Worm (Caenorhabditis elegans) whole organism, young adult: ENCODE results near the gene snrp-200.
A peak's percentile ranks its signal among the peaks of the same experiment; 100 is the strongest.

Experiments
- B0035.1 ChIP-seq: sonication (generic microtip); optimal IDR thresholded peaks from 2 replicates; lab custom pipeline; 2016; ENCODE audit warnings: missing genetic modification characterization, mild to moderate bottlenecking, missing compliant biosample characterization, missing genotype, missing genetic modification reagents
- B0261.1 ChIP-seq: sonication (generic microtip); optimal IDR thresholded peaks from 2 replicates; lab custom pipeline; 2016; ENCODE audit warnings: mild to moderate bottlenecking, missing genetic modification characterization, moderate library complexity, missing compliant biosample characterization
- B0336.3 ChIP-seq: fragments of 200-800 bp; sonication (Bioruptor generic); IDR thresholded peaks from 2 replicates; pipeline ENCODE4 v1.3.6; 2022; ENCODE audit warnings: missing genetic modification characterization, missing compliant biosample characterization
- C17E4.6 ChIP-seq: fragments of 200-800 bp; sonication (Bioruptor generic); IDR thresholded peaks from 2 replicates; pipeline ENCODE4 v1.3.6; 2022; ENCODE audit warnings: missing genetic modification reagents, missing genetic modification characterization, missing compliant biosample characterization
- F39B2.1 ChIP-seq: fragments of 200-800 bp; sonication (Bioruptor generic); IDR thresholded peaks from 2 replicates; pipeline ENCODE4 v1.3.6; 2022; ENCODE audit warnings: missing genetic modification reagents, missing genetic modification characterization, missing compliant biosample characterization
- K12H6.12 ChIP-seq: fragments of 200-800 bp; sonication (Bioruptor generic); optimal IDR thresholded peaks from 2 replicates; lab custom pipeline; 2018; ENCODE audit warnings: mild to moderate bottlenecking, missing genetic modification characterization, missing compliant biosample characterization
- T07F8.4 ChIP-seq: sonication (generic microtip); optimal IDR thresholded peaks from 2 replicates; lab custom pipeline; 2016; ENCODE audit warnings: mild to moderate bottlenecking, missing genetic modification characterization, moderate library complexity, missing compliant biosample characterization
- Y67H2A.10 ChIP-seq: fragments of 200-800 bp; sonication (Bioruptor generic); conservative IDR thresholded peaks from 2 replicates; pipeline ENCODE4 v1.3.6; 2022; ENCODE audit warnings: missing genetic modification reagents, missing genetic modification characterization, missing compliant biosample characterization
- ZK185.1 ChIP-seq: sonication (generic microtip); optimal IDR thresholded peaks from 2 replicates; lab custom pipeline; 2016; ENCODE audit warnings: mild to moderate bottlenecking, missing genetic modification characterization, missing compliant biosample characterization; ENCODE audit not compliant: poor library complexity, severe bottlenecking
- aptf-2 ChIP-seq: fragments of 200-800 bp; sonication (Bioruptor generic); conservative IDR thresholded peaks from 2 replicates; pipeline ENCODE4 v1.3.6; 2022; ENCODE audit warnings: missing genetic modification reagents, missing genetic modification characterization, missing compliant biosample characterization
- aptf-3 ChIP-seq: fragments of 200-800 bp; sonication (Bioruptor generic); IDR thresholded peaks from 2 replicates; pipeline ENCODE4 v1.3.6; 2022; ENCODE audit warnings: missing genetic modification characterization, missing compliant biosample characterization
- athp-1 ChIP-seq: sonication (generic microtip); optimal IDR thresholded peaks from 2 replicates; lab custom pipeline; 2017; ENCODE audit warnings: mild to moderate bottlenecking, missing genetic modification characterization, missing compliant biosample characterization
- attf-6 ChIP-seq: fragments of 200-800 bp; sonication (Bioruptor generic); IDR thresholded peaks from 2 replicates; pipeline ENCODE4 v1.3.6; 2022; ENCODE audit warnings: missing genetic modification reagents, missing genetic modification characterization, missing compliant biosample characterization
- bed-1 ChIP-seq: fragments of 200-800 bp; sonication (Bioruptor generic); IDR thresholded peaks from 2 replicates; pipeline ENCODE4 v1.3.6; 2022; ENCODE audit warnings: missing genetic modification reagents, missing genetic modification characterization, missing compliant biosample characterization
- cebp-1 ChIP-seq, 2 experiments: fragments of 200-800 bp in 1 of 2; sonication (Bioruptor generic) in 1 of 2; sonication (generic microtip) in 1 of 2; IDR thresholded peaks in 1 of 2; optimal IDR thresholded peaks in 1 of 2; 2 replicates each; pipeline versions ENCODE4 v1.3.6 to Lab custom; 2017 to 2022; ENCODE audit warnings: missing compliant biosample characterization in 2 of 2, missing genetic modification characterization in 2 of 2, mild to moderate bottlenecking in 1 of 2, missing genetic modification reagents in 1 of 2, moderate library complexity in 1 of 2
- die-1 ChIP-seq: sonication (generic microtip); optimal IDR thresholded peaks from 2 replicates; lab custom pipeline; 2016; ENCODE audit warnings: missing genotype, mild to moderate bottlenecking, missing genetic modification characterization, missing compliant biosample characterization
- efl-1 ChIP-seq: fragments of 150-350 bp; optimal IDR thresholded peaks from 2 replicates; lab custom pipeline; 2014; ENCODE audit warnings: missing biosample characterization, missing genetic modification reagents, missing genetic modification characterization
- egl-18 ChIP-seq: fragments of 200-800 bp; sonication (Bioruptor generic); IDR thresholded peaks from 2 replicates; pipeline ENCODE4 v1.3.6; 2022; ENCODE audit warnings: missing genetic modification reagents, missing genetic modification characterization, missing compliant biosample characterization
- egl-44 ChIP-seq: fragments of 200-800 bp; sonication (Bioruptor generic); IDR thresholded peaks from 2 replicates; pipeline ENCODE4 v1.3.6; 2022; ENCODE audit warnings: missing genetic modification reagents, missing genetic modification characterization, missing compliant biosample characterization
- egrh-3 ChIP-seq: fragments of 200-800 bp; sonication (Bioruptor generic); IDR thresholded peaks from 2 replicates; pipeline ENCODE4 v1.3.6; 2022; ENCODE audit warnings: missing genetic modification reagents, missing genetic modification characterization, missing compliant biosample characterization
- ets-4 ChIP-seq: fragments of 200-800 bp; sonication (Bioruptor generic); optimal IDR thresholded peaks from 2 replicates; lab custom pipeline; 2018; ENCODE audit warnings: mild to moderate bottlenecking, missing genetic modification characterization, missing compliant biosample characterization
- fkh-3 ChIP-seq: sonication (generic microtip); optimal IDR thresholded peaks from 2 replicates; lab custom pipeline; 2016; ENCODE audit warnings: mild to moderate bottlenecking, missing genetic modification characterization, missing compliant biosample characterization
- hlh-12 ChIP-seq: sonication (generic microtip); optimal IDR thresholded peaks from 2 replicates; lab custom pipeline; 2016; ENCODE audit warnings: missing genetic modification characterization, missing compliant biosample characterization
- hlh-26 ChIP-seq: fragments of 200-800 bp; sonication (Bioruptor generic); conservative IDR thresholded peaks from 2 replicates; pipeline ENCODE4 v1.3.6; 2022; ENCODE audit warnings: missing genetic modification reagents, missing genetic modification characterization, missing compliant biosample characterization
- hmg-20 ChIP-seq: fragments of 200-800 bp; sonication (Bioruptor generic); IDR thresholded peaks from 2 replicates; pipeline ENCODE4 v1.3.6; 2022; ENCODE audit warnings: missing genetic modification reagents, missing genetic modification characterization, missing compliant biosample characterization
- lin-35 ChIP-seq, 3 experiments: fragments of 150-350 bp in 2 of 3; sonication (generic microtip) in 1 of 3; optimal IDR thresholded peaks; 2 replicates each; lab custom pipeline; 2014 to 2018; ENCODE audit warnings: missing biosample characterization in 3 of 3, missing genetic modification characterization in 3 of 3, missing genetic modification reagents in 3 of 3
- lin-40 ChIP-seq: sonication (generic microtip); optimal IDR thresholded peaks from 2 replicates; lab custom pipeline; 2016; ENCODE audit warnings: missing genetic modification characterization, mild to moderate bottlenecking, missing compliant biosample characterization, missing genotype, missing genetic modification reagents
- lir-1 ChIP-seq: fragments of 200-800 bp; sonication (Bioruptor generic); conservative IDR thresholded peaks from 2 replicates; pipeline ENCODE4 v1.3.6; 2022; ENCODE audit warnings: missing genetic modification reagents, missing genetic modification characterization, missing compliant biosample characterization
- lsl-1 ChIP-seq: fragments of 200-800 bp; sonication (Bioruptor generic); optimal IDR thresholded peaks from 2 replicates; lab custom pipeline; 2018; ENCODE audit warnings: mild to moderate bottlenecking, missing genetic modification characterization, moderate library complexity, missing compliant biosample characterization
- lsy-27 ChIP-seq: sonication (generic microtip); optimal IDR thresholded peaks from 2 replicates; lab custom pipeline; 2017; ENCODE audit warnings: missing genetic modification characterization, mild to moderate bottlenecking, missing compliant biosample characterization, antibody characterized with exemption, missing genotype, borderline replicate concordance; ENCODE audit not compliant: insufficient read depth
- madf-6 ChIP-seq: fragments of 200-800 bp; sonication (Bioruptor generic); IDR thresholded peaks from 2 replicates; pipeline ENCODE4 v1.3.6; 2022; ENCODE audit warnings: missing genetic modification reagents, missing genetic modification characterization, missing compliant biosample characterization
- madf-8 ChIP-seq: fragments of 200-800 bp; sonication (Bioruptor generic); conservative IDR thresholded peaks from 2 replicates; pipeline ENCODE4 v1.3.6; 2022; ENCODE audit warnings: missing genetic modification reagents, missing genetic modification characterization, missing compliant biosample characterization
- mel-28 ChIP-seq: sonication (generic microtip); optimal IDR thresholded peaks from 2 replicates; lab custom pipeline; 2016; ENCODE audit warnings: borderline replicate concordance, mild to moderate bottlenecking, missing genetic modification characterization, missing compliant biosample characterization
- mes-4 ChIP-seq: sonication (generic microtip); optimal IDR thresholded peaks from 2 replicates; lab custom pipeline; 2016; ENCODE audit warnings: missing genotype, missing genetic modification characterization, missing compliant biosample characterization
- nhr-120 ChIP-seq: fragments of 200-800 bp; sonication (Bioruptor generic); IDR thresholded peaks from 2 replicates; pipeline ENCODE4 v1.3.6; 2022; ENCODE audit warnings: missing genetic modification characterization, missing compliant biosample characterization
- nhr-179 ChIP-seq: sonication (generic microtip); optimal IDR thresholded peaks from 2 replicates; lab custom pipeline; 2016; ENCODE audit warnings: mild to moderate bottlenecking, missing genetic modification characterization, missing compliant biosample characterization
- rpc-1 ChIP-seq, 2 experiments: fragments of 150-350 bp in 1 of 2; sonication (generic microtip) in 1 of 2; optimal IDR thresholded peaks; 2 replicates each; lab custom pipeline; 2014 to 2018; ENCODE audit warnings: missing biosample characterization in 1 of 2, missing genetic modification characterization in 1 of 2, missing genetic modification reagents in 1 of 2, missing genotype in 1 of 2
- snpc-4 ChIP-seq, 5 experiments: fragments of 150-350 bp in 1 of 5; sonication (generic microtip) in 4 of 5; optimal IDR thresholded peaks; 2 replicates each; lab custom pipeline; 2014 to 2018; ENCODE audit warnings: missing genetic modification characterization in 5 of 5, missing biosample characterization in 3 of 5, antibody characterized with exemption in 2 of 5, mild to moderate bottlenecking in 2 of 5, missing compliant biosample characterization in 2 of 5, missing genotype in 2 of 5, moderate library complexity in 2 of 5, missing genetic modification reagents in 1 of 5
- somi-1 ChIP-seq: fragments of 200-800 bp; sonication (Bioruptor generic); optimal IDR thresholded peaks from 2 replicates; lab custom pipeline; 2018; ENCODE audit warnings: mild to moderate bottlenecking, missing genetic modification characterization, missing compliant biosample characterization
- tbp1 ChIP-seq: fragments of 200-800 bp; sonication (Bioruptor generic); optimal IDR thresholded peaks from 2 replicates; lab custom pipeline; 2018; ENCODE audit warnings: mild to moderate bottlenecking, missing genetic modification characterization, missing compliant biosample characterization
- tbx-9 ChIP-seq: sonication (generic microtip); optimal IDR thresholded peaks from 2 replicates; lab custom pipeline; 2016; ENCODE audit warnings: borderline replicate concordance, missing genetic modification characterization, inconsistent platforms, missing compliant biosample characterization
- xnd-1 ChIP-seq: sonication (generic microtip); optimal IDR thresholded peaks from 2 replicates; lab custom pipeline; 2016; ENCODE audit warnings: missing genotype, missing genetic modification reagents, missing genetic modification characterization, missing compliant biosample characterization
- zfh-2 ChIP-seq: fragments of 200-800 bp; sonication (Bioruptor generic); conservative IDR thresholded peaks from 2 replicates; pipeline ENCODE4 v1.3.6; 2022; ENCODE audit warnings: missing genetic modification reagents, missing genetic modification characterization, missing compliant biosample characterization
- ztf-25 ChIP-seq: fragments of 200-800 bp; sonication (Bioruptor generic); IDR thresholded peaks from 2 replicates; pipeline ENCODE4 v1.3.6; 2022; ENCODE audit warnings: missing genetic modification reagents, missing genetic modification characterization, missing compliant biosample characterization
- ztf-26 ChIP-seq: sonication (generic microtip); optimal IDR thresholded peaks from 2 replicates; lab custom pipeline; 2017; ENCODE audit warnings: missing genetic modification characterization, missing compliant biosample characterization
- ztf-3 ChIP-seq: fragments of 200-800 bp; sonication (Bioruptor generic); optimal IDR thresholded peaks from 2 replicates; lab custom pipeline; 2018; ENCODE audit warnings: mild to moderate bottlenecking, missing genetic modification characterization, missing compliant biosample characterization
- ztf-6 ChIP-seq: fragments of 200-800 bp; sonication (Bioruptor generic); IDR thresholded peaks from 2 replicates; pipeline ENCODE4 v1.3.6; 2022; ENCODE audit warnings: missing genetic modification reagents, missing genetic modification characterization, missing compliant biosample characterization

Gene snrp-200

DNA sequence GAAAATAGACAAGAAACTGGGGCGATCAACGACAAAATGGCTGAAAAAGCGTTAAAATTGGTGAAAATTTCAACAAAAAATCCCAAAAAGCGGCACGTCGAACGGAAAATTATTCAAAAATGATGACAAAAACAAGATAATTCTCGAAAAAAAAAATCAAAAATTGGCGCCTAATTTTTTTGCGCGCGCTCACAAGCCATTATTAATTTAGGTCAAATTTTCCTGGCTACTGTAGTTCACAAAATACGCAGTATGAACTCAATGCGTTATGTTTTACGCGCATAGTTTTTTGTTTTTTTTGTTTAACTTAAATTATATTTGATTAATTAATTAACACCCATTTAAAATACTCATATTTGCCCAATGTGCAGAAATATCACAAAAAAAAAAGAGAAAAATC is 2.6 kb upstream of the snrp-200 start (continued):
- no peak for TF ChIP-seq somi-1 (GFP tag; lab: Kevin White, UChicago)
- TF ChIP-seq madf-6 (GFP tag; lab: Robert Waterston, UW), result peak; percentile 98
- TF ChIP-seq egl-18 (GFP tag; lab: Robert Waterston, UW), result no peak
- peak; percentile 68 for TF ChIP-seq athp-1 (tag; lab: Kevin White, UChicago)
- TF ChIP-seq hmg-20 (GFP tag; lab: Robert Waterston, UW), result no peak
- TF ChIP-seq lin-40 (tag; lab: Kevin White, UChicago), result no peak
- no peak for TF ChIP-seq aptf-3 (GFP tag; lab: Robert Waterston, UW)
- peak; percentile 94 for TF ChIP-seq madf-8 (GFP tag; lab: Robert Waterston, UW)
- TF ChIP-seq nhr-179 (tag; lab: Kevin White, UChicago), result no peak
- TF ChIP-seq tbx-9 (tag; lab: Kevin White, UChicago), result no peak
- TF ChIP-seq ztf-6 (GFP tag; lab: Robert Waterston, UW), result no peak
- no peak for TF ChIP-seq egl-44 (GFP tag; lab: Robert Waterston, UW)
- peak; percentile 58; the same call in 1 of the 2 replicates for TF ChIP-seq C17E4.6 (GFP tag; lab: Robert Waterston, UW)
- no peak for TF ChIP-seq F39B2.1 (GFP tag; lab: Robert Waterston, UW)
- no peak for TF ChIP-seq mes-4
- TF ChIP-seq ztf-26, result no peak
- 0 out of 2 replicates have a peak, but pooled peaks have one; percentile 45 for TF ChIP-seq attf-6
- no peak for TF ChIP-seq lsy-27 (tag; lab: Kevin White, UChicago)
- TF ChIP-seq xnd-1 (tag; lab: Kevin White, UChicago), result peak; percentile 94
- TF ChIP-seq B0336.3, result 0 out of 2 replicates have a peak, but pooled peaks have one; percentile 18
- TF ChIP-seq Y67H2A.10 (GFP tag; lab: Robert Waterston, UW), result peak; percentile 69
- TF ChIP-seq lin-35 (GFP tag; optimal IDR thresholded peaks at IDR 0.05; lab: Kevin White, UChicago), result peak in 2 of 3 experiments; percentile 12 to 66
- TF ChIP-seq hlh-12 (tag; lab: Kevin White, UChicago), result no peak
- 0 out of 2 replicates have a peak, but pooled peaks have one; percentile 49 for TF ChIP-seq lir-1
- TF ChIP-seq B0035.1 (tag; lab: Kevin White, UChicago), result no peak
- 0 out of 2 replicates have a peak, but pooled peaks have one; percentile 50 for TF ChIP-seq aptf-2 (GFP tag; lab: Robert Waterston, UW)
- TF ChIP-seq egrh-3 (GFP tag; lab: Robert Waterston, UW), result no peak
- peak; percentile 95 for TF ChIP-seq lsl-1 (GFP tag; lab: Kevin White, UChicago)
- no peak for TF ChIP-seq rpc-1 (optimal IDR thresholded peaks at IDR 0.05; lab: Kevin White, UChicago)
- no peak for TF ChIP-seq rpc-1 (tag; optimal IDR thresholded peaks at IDR 0.05; lab: Kevin White, UChicago)
- no peak for TF ChIP-seq ets-4 (GFP tag; lab: Kevin White, UChicago)
- TF ChIP-seq efl-1 (GFP tag; lab: Kevin White, UChicago), result peak; percentile 98
- no peak for TF ChIP-seq zfh-2 (GFP tag; lab: Robert Waterston, UW)
- TF ChIP-seq die-1 (tag; lab: Kevin White, UChicago), result no peak
- TF ChIP-seq tbp1 (GFP tag; lab: Kevin White, UChicago), result peak; percentile 58
- TF ChIP-seq hlh-26 (GFP tag; lab: Robert Waterston, UW), result no peak
- no peak for TF ChIP-seq fkh-3
- no peak for TF ChIP-seq K12H6.12 (tag; lab: Kevin White, UChicago)
- no peak for TF ChIP-seq nhr-120 (GFP tag; lab: Robert Waterston, UW)
- TF ChIP-seq ZK185.1 (tag; lab: Kevin White, UChicago), result no peak
- TF ChIP-seq T07F8.4, result no peak
- TF ChIP-seq mel-28 (tag; lab: Kevin White, UChicago), result no peak
- no peak for TF ChIP-seq snpc-4 (GFP tag; optimal IDR thresholded peaks at IDR 0.05; lab: Kevin White, UChicago)
- TF ChIP-seq snpc-4 (tag; optimal IDR thresholded peaks at IDR 0.05; lab: Kevin White, UChicago), result peak in 2 of 4 experiments; percentile 22 to 55
- TF ChIP-seq cebp-1 (GFP tag; IDR thresholded peaks at IDR 0.05; lab: Robert Waterston, UW), result no peak
- no peak for TF ChIP-seq cebp-1 (tag; optimal IDR thresholded peaks at IDR 0.05; lab: Kevin White, UChicago)
- TF ChIP-seq ztf-25, result no peak
- no peak for TF ChIP-seq bed-1
- TF ChIP-seq ztf-3 (GFP tag; lab: Kevin White, UChicago), result no peak
- TF ChIP-seq B0261.1 (tag; lab: Kevin White, UChicago), result no peak
